Worm (Caenorhabditis elegans) whole organism, L4 larva: ENCODE data around the gene C47E8.1.

Experiments
- F10B5.3 ChIP-seq: sonication (generic microtip); optimal IDR thresholded peaks from 2 replicates; lab custom pipeline; 2016; ENCODE audit warnings: mild to moderate bottlenecking, missing genetic modification characterization, missing compliant biosample characterization
- F49E8.2 ChIP-seq: sonication (generic microtip); optimal IDR thresholded peaks from 2 replicates; lab custom pipeline; 2016; ENCODE audit warnings: missing compliant biosample characterization, mild to moderate bottlenecking, missing genetic modification characterization, borderline replicate concordance
- R02D3.7 ChIP-seq: fragments of 150-350 bp; sonication (generic microtip); optimal IDR thresholded peaks from 3 replicates; lab custom pipeline; 2014; ENCODE audit warnings: missing biosample characterization, missing genetic modification characterization
- Y5F2A.4 ChIP-seq: fragments of 200-800 bp; sonication (Bioruptor generic); optimal IDR thresholded peaks from 2 replicates; lab custom pipeline; 2018; ENCODE audit warnings: mild to moderate bottlenecking, missing genetic modification characterization, missing compliant biosample characterization
- ZK337.2 ChIP-seq: fragments of 200-800 bp; sonication (Bioruptor generic); IDR thresholded peaks from 2 replicates; pipeline ENCODE4 v1.3.6; 2022; ENCODE audit warnings: missing genetic modification reagents, missing genetic modification characterization, missing compliant biosample characterization
- attf-4 ChIP-seq: sonication (generic microtip); optimal IDR thresholded peaks from 3 replicates; lab custom pipeline; 2017; ENCODE audit warnings: missing biosample characterization, missing genetic modification characterization
- ceh-20 ChIP-seq: fragments of 200-800 bp; sonication (Bioruptor generic); IDR thresholded peaks from 2 replicates; pipeline ENCODE4 v1.3.6; 2022; ENCODE audit warnings: missing genetic modification reagents, missing genetic modification characterization, missing compliant biosample characterization
- ceh-82 ChIP-seq: sonication (generic microtip); optimal IDR thresholded peaks from 2 replicates; lab custom pipeline; 2017; ENCODE audit warnings: missing biosample characterization, missing genetic modification characterization
- ces-1 ChIP-seq: fragments of 150-350 bp; sonication (generic microtip); optimal IDR thresholded peaks from 4 replicates; lab custom pipeline; 2014; ENCODE audit warnings: missing biosample characterization, missing genetic modification reagents, missing genetic modification characterization
- daf-16 ChIP-seq, 3 experiments: sonication (generic microtip); optimal IDR thresholded peaks; 2 replicates each; lab custom pipeline; 2016 to 2017; ENCODE audit warnings: missing genetic modification characterization in 3 of 3, missing genetic modification reagents in 3 of 3, mild to moderate bottlenecking in 2 of 3, missing compliant biosample characterization in 2 of 3, missing biosample characterization in 1 of 3, moderate library complexity in 1 of 3
- dpl-1 ChIP-seq: fragments of 150-350 bp; optimal IDR thresholded peaks from 2 replicates; lab custom pipeline; 2014; ENCODE audit warnings: missing biosample characterization, missing genetic modification reagents, missing genetic modification characterization
- fkh-10 ChIP-seq: fragments of 150-350 bp; optimal IDR thresholded peaks from 2 replicates; lab custom pipeline; 2014; ENCODE audit warnings: missing biosample characterization, missing genetic modification reagents, missing genetic modification characterization
- hlh-11 ChIP-seq: fragments of 200-800 bp; sonication (Bioruptor generic); optimal IDR thresholded peaks from 2 replicates; lab custom pipeline; 2018; ENCODE audit warnings: mild to moderate bottlenecking, missing genetic modification characterization, missing compliant biosample characterization
- hlh-30 ChIP-seq: sonication (generic microtip); optimal IDR thresholded peaks from 2 replicates; lab custom pipeline; 2017; ENCODE audit warnings: antibody characterized with exemption, mild to moderate bottlenecking, missing genetic modification characterization, missing compliant biosample characterization; ENCODE audit not compliant: insufficient read depth
- lin-15B ChIP-seq: fragments of 150-350 bp; sonication (generic microtip); optimal IDR thresholded peaks from 3 replicates; lab custom pipeline; 2014; ENCODE audit warnings: missing biosample characterization, missing genetic modification characterization
- lin-38 ChIP-seq: fragments of 200-800 bp; sonication (Bioruptor generic); IDR thresholded peaks from 2 replicates; pipeline ENCODE4 v1.3.6; 2022; ENCODE audit warnings: missing genetic modification reagents, missing genetic modification characterization, missing compliant biosample characterization
- lir-3 ChIP-seq: sonication (generic microtip); optimal IDR thresholded peaks from 2 replicates; lab custom pipeline; 2016; ENCODE audit warnings: mild to moderate bottlenecking, missing genetic modification characterization, missing compliant biosample characterization
- lsy-2 ChIP-seq, 2 experiments: fragments of 150-350 bp in 1 of 2; sonication (generic microtip) in 1 of 2; optimal IDR thresholded peaks; 2 replicates each; lab custom pipeline; 2014 to 2017; ENCODE audit warnings: missing biosample characterization in 2 of 2, missing genetic modification characterization in 2 of 2
- mep-1 ChIP-seq: fragments of 150-350 bp; sonication (generic microtip); optimal IDR thresholded peaks from 3 replicates; lab custom pipeline; 2014; ENCODE audit warnings: missing biosample characterization, missing genetic modification characterization
- mes-2 ChIP-seq: sonication (generic microtip); optimal IDR thresholded peaks from 2 replicates; lab custom pipeline; 2016; ENCODE audit warnings: missing genotype, mild to moderate bottlenecking, missing genetic modification characterization, missing compliant biosample characterization; ENCODE audit not compliant: poor library complexity, severe bottlenecking
- nhr-11 ChIP-seq: fragments of 150-350 bp; optimal IDR thresholded peaks from 2 replicates; lab custom pipeline; 2014; ENCODE audit warnings: missing biosample characterization, missing genetic modification characterization
- nhr-28 ChIP-seq: fragments of 150-350 bp; optimal IDR thresholded peaks from 2 replicates; lab custom pipeline; 2014; ENCODE audit warnings: missing biosample characterization, missing genetic modification characterization
- nhr-41 ChIP-seq: fragments of 200-800 bp; sonication (Bioruptor generic); IDR thresholded peaks from 2 replicates; pipeline ENCODE4 v1.3.6; 2022; ENCODE audit warnings: missing genetic modification reagents, missing genetic modification characterization, missing compliant biosample characterization
- nhr-6 ChIP-seq: fragments of 150-350 bp; optimal IDR thresholded peaks from 2 replicates; lab custom pipeline; 2014; ENCODE audit warnings: missing biosample characterization, missing genetic modification characterization
- php-3 ChIP-seq: fragments of 200-800 bp; sonication (Bioruptor generic); IDR thresholded peaks from 2 replicates; pipeline ENCODE4 v1.3.6; 2022; ENCODE audit warnings: missing genetic modification reagents, missing genetic modification characterization, missing compliant biosample characterization
- pqm-1 ChIP-seq: sonication (generic microtip); optimal IDR thresholded peaks from 2 replicates; lab custom pipeline; 2017; ENCODE audit warnings: missing biosample characterization, missing genetic modification characterization
- rbr-2 ChIP-seq: sonication (generic microtip); optimal IDR thresholded peaks from 2 replicates; lab custom pipeline; 2016; ENCODE audit warnings: missing genotype, missing genetic modification characterization, missing compliant biosample characterization
- unc-130 ChIP-seq: sonication (generic microtip); optimal IDR thresholded peaks from 2 replicates; lab custom pipeline; 2016; ENCODE audit warnings: missing genetic modification reagents, missing genetic modification characterization, missing compliant biosample characterization
- unc-39 ChIP-seq: sonication (generic microtip); optimal IDR thresholded peaks from 2 replicates; lab custom pipeline; 2017; ENCODE audit warnings: missing biosample characterization, missing genetic modification characterization
- unc-62 ChIP-seq, 3 experiments: fragments of 150-350 bp in 1 of 3; sonication (generic microtip); optimal IDR thresholded peaks in 2 of 3; peaks in 1 of 3; 1 replicate in 1 of 3; 2 replicates in 2 of 3; lab custom pipeline; 2014 to 2017; ENCODE audit warnings: missing biosample characterization in 3 of 3, missing genetic modification characterization in 3 of 3, missing genetic modification reagents in 3 of 3, missing genotype in 1 of 3
- zfp-3 ChIP-seq: fragments of 200-800 bp; sonication (Bioruptor generic); conservative IDR thresholded peaks from 2 replicates; pipeline ENCODE4 v1.3.6; 2022; ENCODE audit warnings: missing genetic modification reagents, missing genetic modification characterization, missing compliant biosample characterization
- ztf-7 ChIP-seq: fragments of 150-350 bp; optimal IDR thresholded peaks from 2 replicates; lab custom pipeline; 2014; ENCODE audit warnings: missing biosample characterization, missing genetic modification characterization

Gene C47E8.1

ce11 chrV:14640769-14641168 lies 25.1 kb upstream of the C47E8.1 start, which contains the start of gene C54G10.1 (continued):
- TF ChIP-seq F10B5.3 (tag; lab: Kevin White, UChicago) (no peak), hlh-30 (peak; percentile 34), attf-4 (tag; lab: Kevin White, UChicago) (no peak), nhr-28 (tag; lab: Kevin White, UChicago) (peak; percentile 75), nhr-11 (no peak), ceh-20 (no peak), unc-39 (tag; lab: Kevin White, UChicago) (no peak), daf-16 (GFP tag; optimal IDR thresholded peaks at IDR 0.05; lab: Kevin White, UChicago) (no peak), daf-16 (tag; optimal IDR thresholded peaks at IDR 0.05; lab: Kevin White, UChicago) (peak; percentile 90), pqm-1 (tag; lab: Kevin White, UChicago) (peak; percentile 65)

DNA sequence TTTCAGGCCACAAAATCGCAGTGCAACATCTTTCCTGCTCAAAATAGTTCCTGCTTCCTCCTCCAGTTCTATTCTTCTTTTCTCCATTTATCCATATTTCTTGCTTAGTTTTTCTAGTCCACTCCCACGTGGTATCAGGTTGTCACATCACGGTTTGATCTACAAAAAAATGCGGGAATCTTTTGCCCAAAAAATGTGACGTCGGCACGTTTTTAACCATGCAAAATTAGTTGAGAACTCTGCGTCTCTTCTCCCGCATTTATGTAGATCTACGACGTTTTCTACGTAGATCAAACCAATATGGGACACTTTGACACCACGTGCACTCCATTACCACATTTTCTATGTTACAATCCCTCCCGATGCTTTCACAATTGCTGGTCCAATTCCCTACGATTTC lies 23.8 kb upstream of the C47E8.1 start:
- 0 out of 2 replicates have a peak, but pooled peaks have one; percentile 16 for TF ChIP-seq lin-38
- TF ChIP-seq unc-62 (GFP tag; optimal IDR thresholded peaks at IDR 0.05 in 1 of 2; lab: Kevin White, UChicago) = peak in 1 of 2 experiments; percentile 87
- no peak for TF ChIP-seq unc-62 (tag; optimal IDR thresholded peaks at IDR 0.05; lab: Kevin White, UChicago)
- TF ChIP-seq php-3 (GFP tag; lab: Robert Waterston, UW) = no peak

DNA sequence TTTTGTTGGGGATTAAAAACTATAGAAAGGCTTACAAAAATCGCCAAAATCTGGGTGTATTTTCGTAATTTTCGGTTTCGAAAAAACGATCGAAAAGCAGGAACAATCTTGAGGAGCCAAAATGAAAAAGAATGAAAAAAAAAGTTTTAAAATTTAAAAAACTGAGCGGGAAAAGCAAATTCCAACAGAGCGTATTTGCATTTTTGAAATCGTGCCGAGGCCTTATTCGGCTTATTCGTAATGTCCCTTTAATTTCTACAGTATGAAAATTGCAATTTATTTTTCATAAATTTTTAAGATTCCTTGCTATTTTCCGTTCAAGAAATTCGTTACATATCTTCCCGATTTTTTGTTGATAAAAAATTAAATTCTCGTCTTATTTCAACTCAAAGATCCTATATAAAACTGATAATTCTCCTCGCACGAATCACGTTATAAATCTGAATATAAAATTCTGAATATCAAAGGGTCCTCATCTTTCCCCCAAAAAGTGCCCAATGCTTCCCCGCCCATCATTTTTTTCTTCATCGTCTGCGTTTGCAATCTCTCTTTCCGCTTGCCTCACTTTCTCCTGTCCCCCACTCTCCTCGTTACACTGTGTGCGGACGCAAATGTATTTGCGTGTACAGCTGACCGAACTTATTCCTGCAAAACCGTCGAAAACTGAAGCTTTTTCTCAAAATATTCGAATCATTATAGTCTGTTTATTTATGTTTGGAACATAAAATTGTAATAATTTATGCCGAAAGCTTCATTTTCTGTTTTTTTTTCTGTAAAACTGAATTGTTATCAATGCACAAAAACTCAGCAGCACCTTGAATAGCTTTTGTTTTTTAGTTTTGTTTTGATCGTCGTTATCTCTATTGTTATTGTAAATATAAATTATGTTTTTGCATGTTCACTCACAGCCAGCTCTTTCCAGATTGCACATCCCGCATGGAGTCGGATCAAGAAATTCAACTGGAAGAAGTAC lies 19.7 kb upstream of the C47E8.1 start, which contains the start of the genes rfc-1 and pmp-3:
Gene rfc-1, minus strand, starts transcription at position 163 of the 973 bp plus-strand sequence.
Gene pmp-3, plus strand, starts transcription at position 923 of the 973 bp plus-strand sequence.
- TF ChIP-seq dpl-1 (GFP tag; lab: Kevin White, UChicago) = peak; percentile 84
- peak; percentile 11 for TF ChIP-seq hlh-30
- peak; percentile 54 for TF ChIP-seq nhr-6 (tag; lab: Kevin White, UChicago)
- TF ChIP-seq hlh-11 (tag; lab: Kevin White, UChicago) = peak; percentile 41
- no peak for TF ChIP-seq attf-4 (tag; lab: Kevin White, UChicago)
- TF ChIP-seq Y5F2A.4 (GFP tag; lab: Kevin White, UChicago) = no peak
- peak; percentile 89 for TF ChIP-seq lin-38
- no peak for TF ChIP-seq lir-3 (tag; lab: Kevin White, UChicago)
- TF ChIP-seq lin-15B (tag; lab: Kevin White, UChicago) = no peak
- no peak for TF ChIP-seq zfp-3 (GFP tag; lab: Robert Waterston, UW)
- TF ChIP-seq R02D3.7 (tag; lab: Kevin White, UChicago) = no peak
- TF ChIP-seq ZK337.2 (GFP tag; lab: Robert Waterston, UW) = no peak
- no peak for TF ChIP-seq rbr-2 (tag; lab: Kevin White, UChicago)
- TF ChIP-seq daf-16 (GFP tag; optimal IDR thresholded peaks at IDR 0.05; lab: Kevin White, UChicago) = no peak
- TF ChIP-seq daf-16 (tag; optimal IDR thresholded peaks at IDR 0.05; lab: Kevin White, UChicago) = peak; percentile 6
- TF ChIP-seq lsy-2 (tag; optimal IDR thresholded peaks at IDR 0.05; lab: Kevin White, UChicago) = no peak
- TF ChIP-seq unc-130 (GFP tag; lab: Kevin White, UChicago) = peak; percentile 48
- no peak for TF ChIP-seq F49E8.2
- no peak for TF ChIP-seq ztf-7 (tag; lab: Kevin White, UChicago)
- TF ChIP-seq nhr-41 (GFP tag; lab: Robert Waterston, UW) = no peak
- TF ChIP-seq mep-1 = peak; percentile 10
- peak; percentile 61 for TF ChIP-seq mes-2 (tag; lab: Kevin White, UChicago)
- TF ChIP-seq ces-1 (GFP tag; lab: Kevin White, UChicago) = no peak

DNA sequence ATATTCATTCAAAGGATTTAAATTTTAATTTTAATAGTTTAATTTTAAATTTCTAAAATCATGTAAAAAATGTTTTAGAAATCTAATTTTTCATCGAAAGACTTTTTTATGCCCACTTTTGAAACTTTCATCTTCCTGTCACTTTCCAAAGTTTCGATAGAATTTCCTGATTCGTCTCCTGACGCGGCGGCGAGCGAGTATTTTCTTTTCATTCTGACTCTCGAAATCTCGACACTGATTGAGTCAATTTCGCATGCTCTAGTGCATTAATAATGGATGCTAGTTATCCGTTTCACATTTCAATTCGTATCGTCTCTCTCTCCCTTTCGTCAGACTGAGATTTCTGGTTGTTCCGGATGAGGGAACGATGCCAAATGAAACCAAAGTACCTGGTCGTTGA lies 17.0 kb upstream of the C47E8.1 start:
- peak; percentile 63 for TF ChIP-seq fkh-10 (GFP tag; lab: Kevin White, UChicago)
- TF ChIP-seq ceh-82 (tag; lab: Kevin White, UChicago) = no peak
